Worm (Caenorhabditis elegans) whole organism, young adult: ENCODE results near the gene W06G6.9.

Experiments
- C06A6.2 ChIP-seq: fragments of 200-800 bp; sonication (Bioruptor generic); conservative IDR thresholded peaks from 2 replicates; pipeline ENCODE4 v1.3.6; 2022; ENCODE audit warnings: missing genetic modification characterization, missing compliant biosample characterization
- F55B11.4 ChIP-seq: sonication (generic microtip); optimal IDR thresholded peaks from 2 replicates; lab custom pipeline; 2016; ENCODE audit warnings: missing compliant biosample characterization, missing genetic modification characterization, borderline replicate concordance; ENCODE audit not compliant: insufficient read depth
- cebp-2 ChIP-seq: fragments of 200-800 bp; sonication (Bioruptor generic); IDR thresholded peaks from 2 replicates; pipeline ENCODE4 v1.3.6; 2022; ENCODE audit warnings: missing genetic modification characterization, missing compliant biosample characterization
- lin-40 ChIP-seq: sonication (generic microtip); optimal IDR thresholded peaks from 2 replicates; lab custom pipeline; 2016; ENCODE audit warnings: missing genetic modification characterization, mild to moderate bottlenecking, missing compliant biosample characterization, missing genotype, missing genetic modification reagents
- nhr-90 ChIP-seq: sonication (generic microtip); optimal IDR thresholded peaks from 2 replicates; lab custom pipeline; 2016; ENCODE audit warnings: missing genotype, mild to moderate bottlenecking, missing genetic modification characterization, missing compliant biosample characterization
- sptf-2 ChIP-seq: fragments of 200-800 bp; sonication (Bioruptor generic); optimal IDR thresholded peaks from 2 replicates; lab custom pipeline; 2018; ENCODE audit warnings: mild to moderate bottlenecking, missing genetic modification characterization, missing compliant biosample characterization
- unc-62 ChIP-seq: fragments of 150-350 bp; optimal IDR thresholded peaks from 2 replicates; lab custom pipeline; 2014; ENCODE audit warnings: missing biosample characterization, missing genetic modification reagents, missing genetic modification characterization

DNA sequence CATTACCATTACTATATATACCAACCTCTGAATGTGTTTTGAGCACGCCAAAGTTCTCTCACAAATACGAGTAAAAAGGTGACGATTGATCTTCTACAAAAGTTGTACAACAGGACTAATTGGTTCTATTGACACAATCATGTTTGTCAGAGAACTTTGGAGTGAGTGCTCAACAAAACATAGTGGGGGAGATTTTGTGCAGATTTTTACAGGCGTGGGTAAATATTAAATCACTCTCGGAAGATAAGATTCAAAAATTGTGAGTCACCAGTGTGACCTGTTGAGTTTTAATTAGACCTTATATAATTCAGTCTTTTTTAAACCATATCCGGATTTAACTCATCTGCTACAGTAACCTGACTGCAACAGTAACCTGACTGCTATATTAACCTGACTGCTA is 25.9 kb upstream of the W06G6.9 start, which contains the start of gene F14F8.8:
- TF ChIP-seq unc-62 (no peak), sptf-2 (GFP tag; lab: Kevin White, UChicago) (no peak), C06A6.2 (GFP tag; lab: Robert Waterston, UW) (no peak), cebp-2 (no peak), nhr-90 (tag; lab: Kevin White, UChicago) (no peak), F55B11.4 (tag; lab: Kevin White, UChicago) (no peak), lin-40 (tag; lab: Kevin White, UChicago) (no peak)
